Fruit fly (Drosophila melanogaster) whole organism, pupa: ENCODE results near the gene CG33230.

Experiments used
- CG10348 ChIP-seq: fragments of 200-800 bp; sonication (Bioruptor generic); IDR thresholded peaks from 2 replicates; pipeline ENCODE4 v1.3.6; 2022; ENCODE audit warnings: missing biosample characterization, missing genetic modification characterization
- CG12605 ChIP-seq: fragments of 200-800 bp; sonication (Bioruptor generic); IDR thresholded peaks from 2 replicates; pipeline ENCODE4 v1.3.6; 2022; ENCODE audit warnings: missing biosample characterization, missing genetic modification characterization
- CG13204 ChIP-seq: fragments of 200-800 bp; sonication (Bioruptor generic); optimal IDR thresholded peaks from 2 replicates; lab custom pipeline; 2018; ENCODE audit warnings: missing biosample characterization, mild to moderate bottlenecking, missing genetic modification characterization, moderate library complexity
- CG14655 ChIP-seq: fragments of 200-800 bp; sonication (Bioruptor generic); optimal IDR thresholded peaks from 3 replicates; lab custom pipeline; 2017; ENCODE audit warnings: mild to moderate bottlenecking, missing biosample characterization, missing genetic modification reagents, missing genetic modification characterization
- CG15710 ChIP-seq: fragments of 200-800 bp; sonication (Bioruptor generic); optimal IDR thresholded peaks from 2 replicates; lab custom pipeline; 2018; ENCODE audit warnings: missing biosample characterization, mild to moderate bottlenecking, missing genetic modification characterization, moderate library complexity
- CG17806 ChIP-seq: fragments of 200-800 bp; sonication (Bioruptor generic); optimal IDR thresholded peaks from 2 replicates; lab custom pipeline; 2018; ENCODE audit warnings: missing biosample characterization, mild to moderate bottlenecking, missing genetic modification characterization, moderate library complexity
- CG32121 ChIP-seq: fragments of 200-800 bp; sonication (Bioruptor generic); IDR thresholded peaks from 2 replicates; pipeline ENCODE4 v1.3.6; 2022; ENCODE audit warnings: missing biosample characterization, missing genetic modification characterization
- CG34367 ChIP-seq: fragments of 200-800 bp; sonication (Bioruptor generic); optimal IDR thresholded peaks from 2 replicates; lab custom pipeline; 2018; ENCODE audit warnings: missing biosample characterization, mild to moderate bottlenecking, missing genetic modification characterization
- CG4496 ChIP-seq: fragments of 200-800 bp; sonication (Bioruptor generic); IDR thresholded peaks from 3 replicates; pipeline ENCODE4 v1.3.6; 2022; ENCODE audit warnings: missing biosample characterization, missing genetic modification characterization
- CG8159 ChIP-seq: fragments of 200-800 bp; sonication (Bioruptor generic); optimal IDR thresholded peaks from 3 replicates; lab custom pipeline; 2018; ENCODE audit warnings: missing biosample characterization, mild to moderate bottlenecking, missing genetic modification characterization, moderate library complexity
- CG8301 ChIP-seq: fragments of 200-800 bp; sonication (Bioruptor generic); optimal IDR thresholded peaks from 2 replicates; lab custom pipeline; 2018; ENCODE audit warnings: missing biosample characterization, mild to moderate bottlenecking, missing genetic modification characterization
- CG9948 ChIP-seq: fragments of 200-800 bp; sonication (Bioruptor generic); optimal IDR thresholded peaks from 2 replicates; lab custom pipeline; 2018; ENCODE audit warnings: missing biosample characterization, mild to moderate bottlenecking, missing genetic modification characterization, moderate library complexity
- EcR ChIP-seq: fragments of 200-800 bp; sonication (Bioruptor generic); optimal IDR thresholded peaks from 3 replicates; lab custom pipeline; 2019; ENCODE audit warnings: missing biosample characterization, missing genetic modification characterization, mild to moderate bottlenecking, moderate library complexity, missing genetic modification reagents
- Ets98B ChIP-seq: fragments of 200-800 bp; sonication (Bioruptor generic); IDR thresholded peaks from 2 replicates; pipeline ENCODE4 v1.3.6; 2022; ENCODE audit warnings: missing biosample characterization, missing genetic modification characterization
- Pif1A ChIP-seq: fragments of 200-800 bp; sonication (Bioruptor generic); optimal IDR thresholded peaks from 3 replicates; lab custom pipeline; 2016; ENCODE audit warnings: missing biosample characterization, missing genetic modification characterization
- Pif1B ChIP-seq: fragments of 200-800 bp; sonication (Bioruptor generic); optimal IDR thresholded peaks from 3 replicates; lab custom pipeline; 2016; ENCODE audit warnings: missing biosample characterization, missing genetic modification characterization
- Snoo ChIP-seq: fragments of 200-800 bp; sonication (Bioruptor generic); optimal IDR thresholded peaks from 3 replicates; lab custom pipeline; 2017; ENCODE audit warnings: missing biosample characterization, mild to moderate bottlenecking, missing genetic modification characterization, inconsistent platforms
- fd96Ca ChIP-seq: fragments of 200-800 bp; sonication (Bioruptor generic); IDR thresholded peaks from 3 replicates; pipeline ENCODE4 v1.3.6; 2022; ENCODE audit warnings: missing biosample characterization, missing genetic modification characterization
- gl ChIP-seq: fragments of 200-800 bp; sonication (Bioruptor generic); optimal IDR thresholded peaks from 2 replicates; lab custom pipeline; 2018; ENCODE audit warnings: missing biosample characterization, mild to moderate bottlenecking, missing genetic modification characterization
- rn ChIP-seq: fragments of 200-800 bp; sonication (Bioruptor generic); IDR thresholded peaks from 2 replicates; pipeline ENCODE4 v1.3.6; 2022; ENCODE audit warnings: missing biosample characterization, missing genetic modification characterization

CG33230 gene

dm6 chr3L:1647276-1647919 lies 29.2 kb downstream of the CG33230 start, which contains the start of the genes CG17249 and Bro:
CG17249 (minus strand) TSS chr3L:1647464.
Bro (plus strand) TSS chr3L:1647869.
- TF ChIP-seq Snoo (tag; lab: Kevin White, UChicago) (no peak), CG15710 (tag; lab: Kevin White, UChicago) (peak; percentile 83), CG10348 (GFP tag; lab: Robert Waterston, UW) (no peak), CG8301 (tag; lab: Kevin White, UChicago) (no peak)

- no peak for TF ChIP-seq Ets98B (GFP tag; lab: Robert Waterston, UW)
- no peak for TF ChIP-seq CG34367 (tag; lab: Kevin White, UChicago)
- TF ChIP-seq EcR (GFP tag; lab: Kevin White, UChicago), result peak; percentile 86
Measured at dm6 chr3L:1648690-1649355, 30.6 kb downstream of the CG33230 start, which contains the start of gene CG13920. CG13920 (plus strand) TSS chr3L:1648944.

dm6 chr3L:1649363-1649762 lies 31.1 kb downstream of the CG33230 start:
- TF ChIP-seq CG17806 (tag; lab: Kevin White, UChicago) (no peak), CG32121 (GFP tag; lab: Robert Waterston, UW) (0 out of 2 replicates have a peak, but pooled peaks have one; percentile 14)

dm6 chr3L:1652700-1653200 lies 34.5 kb downstream of the CG33230 start, which contains the start of the genes CG7970 and Vta1:
CG7970 (plus strand) TSS chr3L:1652750.
Vta1 (minus strand) TSS chr3L:1652900.
- TF ChIP-seq Pif1A (GFP tag; lab: Kevin White, UChicago), result no peak
- TF ChIP-seq EcR (GFP tag; lab: Kevin White, UChicago), result no peak
- peak; percentile 77 for TF ChIP-seq Ets98B (GFP tag; lab: Robert Waterston, UW)
- peak; percentile 45 for TF ChIP-seq CG15710 (tag; lab: Kevin White, UChicago)
- peak; percentile 63; the same call in 1 of the 2 replicates for TF ChIP-seq CG32121 (GFP tag; lab: Robert Waterston, UW)
- peak; percentile 88 for TF ChIP-seq CG12605
- TF ChIP-seq gl (tag; lab: Kevin White, UChicago), result peak; percentile 88
- TF ChIP-seq CG13204, result no peak
- TF ChIP-seq CG34367 (tag; lab: Kevin White, UChicago), result peak; percentile 36
- TF ChIP-seq CG10348 (GFP tag; lab: Robert Waterston, UW), result no peak
- peak; percentile 78 for TF ChIP-seq CG4496 (GFP tag; lab: Robert Waterston, UW)

- no peak for TF ChIP-seq Snoo (tag; lab: Kevin White, UChicago)
- TF ChIP-seq EcR (GFP tag; lab: Kevin White, UChicago), result no peak
- TF ChIP-seq CG9948 (tag; lab: Kevin White, UChicago), result no peak
- no peak for TF ChIP-seq CG8159 (tag; lab: Kevin White, UChicago)
- no peak for TF ChIP-seq Ets98B (GFP tag; lab: Robert Waterston, UW)
- no peak for TF ChIP-seq CG14655
- TF ChIP-seq CG17806 (tag; lab: Kevin White, UChicago), result no peak
- no peak for TF ChIP-seq Pif1B (GFP tag; lab: Kevin White, UChicago)
- TF ChIP-seq CG32121 (GFP tag; lab: Robert Waterston, UW), result no peak
- no peak for TF ChIP-seq gl (tag; lab: Kevin White, UChicago)
- no peak for TF ChIP-seq CG34367 (tag; lab: Kevin White, UChicago)
- TF ChIP-seq CG13204, result no peak
- TF ChIP-seq CG10348 (GFP tag; lab: Robert Waterston, UW), result no peak
- no peak for TF ChIP-seq CG4496 (GFP tag; lab: Robert Waterston, UW)
- TF ChIP-seq CG12605, result no peak
- TF ChIP-seq fd96Ca (GFP tag; lab: Robert Waterston, UW), result no peak
- no peak for TF ChIP-seq rn (GFP tag; lab: Robert Waterston, UW)
- TF ChIP-seq Pif1A (GFP tag; lab: Kevin White, UChicago), result no peak
Measured at dm6 chr3L:1653752-1654151, 35.5 kb downstream of the CG33230 start.

- no peak for TF ChIP-seq CG10348 (GFP tag; lab: Robert Waterston, UW)
- no peak for TF ChIP-seq CG9948 (tag; lab: Kevin White, UChicago)
- no peak for TF ChIP-seq CG8159 (tag; lab: Kevin White, UChicago)
- TF ChIP-seq Snoo (tag; lab: Kevin White, UChicago), result no peak
- TF ChIP-seq CG13204, result peak; percentile 28
- no peak for TF ChIP-seq CG14655
- no peak for TF ChIP-seq CG8301 (tag; lab: Kevin White, UChicago)
Measured at dm6 chr3L:1661738-1662370, 43.6 kb downstream of the CG33230 start.
